Fruit fly (Drosophila melanogaster) whole organism, prepupa: ENCODE measurements around the gene eIF3a.

Experiments used
- Blimp-1 ChIP-seq: fragments of 200-800 bp; sonication (Bioruptor generic); optimal IDR thresholded peaks from 3 replicates; lab custom pipeline; 2017; ENCODE audit warnings: missing biosample characterization, missing genetic modification characterization, mild to moderate bottlenecking, moderate library complexity, missing genetic modification reagents
- CG10631 ChIP-seq: fragments of 200-800 bp; sonication (Bioruptor generic); optimal IDR thresholded peaks from 2 replicates; lab custom pipeline; 2016; ENCODE audit warnings: missing biosample characterization, missing genetic modification characterization
- CG10669 ChIP-seq: fragments of 200-800 bp; sonication (Bioruptor generic); optimal IDR thresholded peaks from 3 replicates; lab custom pipeline; 2018; ENCODE audit warnings: missing biosample characterization, mild to moderate bottlenecking, missing genetic modification characterization, moderate library complexity
- CG11294 ChIP-seq: fragments of 200-800 bp; sonication (Bioruptor generic); IDR thresholded peaks from 2 replicates; pipeline ENCODE4 v1.3.6; 2022; ENCODE audit warnings: missing biosample characterization, missing genetic modification characterization
- CG11762 ChIP-seq: fragments of 200-800 bp; sonication (Bioruptor generic); optimal IDR thresholded peaks from 3 replicates; lab custom pipeline; 2016; ENCODE audit warnings: missing biosample characterization, missing genetic modification characterization; ENCODE audit not compliant: insufficient read depth
- CG11902 ChIP-seq: fragments of 200-800 bp; sonication (Bioruptor generic); optimal IDR thresholded peaks from 3 replicates; lab custom pipeline; 2016; ENCODE audit warnings: missing biosample characterization, missing genetic modification characterization
- CG15336 ChIP-seq: fragments of 200-800 bp; sonication (Bioruptor generic); IDR thresholded peaks from 2 replicates; pipeline ENCODE4 v1.3.6; 2022; ENCODE audit warnings: missing biosample characterization, missing genetic modification characterization
- CG1621 ChIP-seq: fragments of 200-800 bp; sonication (Bioruptor generic); optimal IDR thresholded peaks from 3 replicates; lab custom pipeline; 2018; ENCODE audit warnings: missing biosample characterization, mild to moderate bottlenecking, missing genetic modification characterization
- CG16779 ChIP-seq: fragments of 200-800 bp; sonication (Bioruptor generic); optimal IDR thresholded peaks from 3 replicates; lab custom pipeline; 2017; ENCODE audit warnings: missing biosample characterization, mild to moderate bottlenecking, missing genetic modification characterization
- CG3032 ChIP-seq: fragments of 200-800 bp; optimal IDR thresholded peaks from 2 replicates; lab custom pipeline; 2019; ENCODE audit warnings: missing biosample characterization, mild to moderate bottlenecking, missing genetic modification characterization, moderate library complexity
- CG31627 ChIP-seq: fragments of 200-800 bp; sonication (Bioruptor generic); optimal IDR thresholded peaks from 3 replicates; lab custom pipeline; 2016; ENCODE audit warnings: missing biosample characterization, missing genetic modification characterization
- CG34406 ChIP-seq: fragments of 200-800 bp; sonication (Bioruptor generic); optimal IDR thresholded peaks from 3 replicates; lab custom pipeline; 2016; ENCODE audit warnings: missing biosample characterization, missing genetic modification characterization
- CG4318 ChIP-seq: fragments of 200-800 bp; sonication (Bioruptor generic); optimal IDR thresholded peaks from 3 replicates; lab custom pipeline; 2017; ENCODE audit warnings: missing biosample characterization, mild to moderate bottlenecking, missing genetic modification characterization
- CG6276 ChIP-seq: fragments of 200-800 bp; sonication (Bioruptor generic); optimal IDR thresholded peaks from 2 replicates; lab custom pipeline; 2017; ENCODE audit warnings: missing biosample characterization, mild to moderate bottlenecking, missing genetic modification characterization
- CG6792 ChIP-seq: fragments of 200-800 bp; sonication (Bioruptor generic); optimal IDR thresholded peaks from 3 replicates; lab custom pipeline; 2016; ENCODE audit warnings: missing biosample characterization, missing genetic modification characterization
- CG6808 ChIP-seq: fragments of 200-800 bp; sonication (Bioruptor generic); optimal IDR thresholded peaks from 3 replicates; lab custom pipeline; 2017; ENCODE audit warnings: missing biosample characterization, missing genetic modification characterization, mild to moderate bottlenecking, moderate library complexity, missing genetic modification reagents
- CG6854 ChIP-seq: fragments of 200-800 bp; sonication (Bioruptor generic); optimal IDR thresholded peaks from 2 replicates; lab custom pipeline; 2017; ENCODE audit warnings: missing biosample characterization, mild to moderate bottlenecking, missing genetic modification characterization
- CG8119 ChIP-seq: fragments of 200-800 bp; sonication (Bioruptor generic); IDR thresholded peaks from 3 replicates; pipeline ENCODE4 v1.3.6; 2022; ENCODE audit warnings: missing biosample characterization, missing genetic modification characterization
- CG8319 ChIP-seq: fragments of 200-800 bp; sonication (Bioruptor generic); optimal IDR thresholded peaks from 3 replicates; lab custom pipeline; 2016; ENCODE audit warnings: missing biosample characterization, missing genetic modification characterization
- CG8632 ChIP-seq: fragments of 200-800 bp; sonication (Bioruptor generic); optimal IDR thresholded peaks from 3 replicates; lab custom pipeline; 2016; ENCODE audit warnings: missing biosample characterization, missing genetic modification characterization
- CG9139 ChIP-seq: fragments of 200-800 bp; sonication (Bioruptor generic); optimal IDR thresholded peaks from 3 replicates; lab custom pipeline; 2017; ENCODE audit warnings: missing biosample characterization, mild to moderate bottlenecking, missing genetic modification characterization
- Ets21C ChIP-seq: fragments of 200-800 bp; sonication (Bioruptor generic); optimal IDR thresholded peaks from 3 replicates; lab custom pipeline; 2016; ENCODE audit warnings: missing biosample characterization, missing genetic modification characterization
- Ets96B ChIP-seq: fragments of 200-800 bp; optimal IDR thresholded peaks from 2 replicates; lab custom pipeline; 2019; ENCODE audit warnings: missing biosample characterization, mild to moderate bottlenecking, missing genetic modification characterization, moderate library complexity
- Gug ChIP-seq: fragments of 200-800 bp; sonication (Bioruptor generic); IDR thresholded peaks from 2 replicates; pipeline ENCODE4 v1.3.6; 2022; ENCODE audit warnings: missing biosample characterization, missing genetic modification characterization
- Hr38 ChIP-seq: sonication (Bioruptor generic); optimal IDR thresholded peaks from 2 replicates; lab custom pipeline; 2016; ENCODE audit warnings: missing biosample characterization, missing genetic modification characterization
- Hr39 ChIP-seq: fragments of 200-800 bp; sonication (Bioruptor generic); optimal IDR thresholded peaks from 2 replicates; lab custom pipeline; 2016; ENCODE audit warnings: missing biosample characterization, missing genetic modification characterization
- Hr4 ChIP-seq: fragments of 200-800 bp; sonication (Bioruptor generic); optimal IDR thresholded peaks from 3 replicates; lab custom pipeline; 2016; ENCODE audit warnings: missing biosample characterization, missing genetic modification characterization
- Lpt ChIP-seq: fragments of 200-800 bp; sonication (Bioruptor generic); optimal IDR thresholded peaks from 3 replicates; lab custom pipeline; 2016; ENCODE audit warnings: missing biosample characterization, missing genetic modification characterization
- Met ChIP-seq: fragments of 200-800 bp; sonication (Bioruptor generic); optimal IDR thresholded peaks from 3 replicates; lab custom pipeline; 2016; ENCODE audit warnings: missing biosample characterization, missing genetic modification characterization
- OdsH ChIP-seq: fragments of 200-800 bp; sonication (Bioruptor generic); optimal IDR thresholded peaks from 3 replicates; lab custom pipeline; 2016; ENCODE audit warnings: missing biosample characterization, missing genetic modification characterization
- Smox ChIP-seq: fragments of 200-800 bp; sonication (Bioruptor generic); optimal IDR thresholded peaks from 3 replicates; lab custom pipeline; 2016; ENCODE audit warnings: missing biosample characterization, missing genetic modification characterization
- Sox102F ChIP-seq: fragments of 200-800 bp; sonication (Bioruptor generic); optimal IDR thresholded peaks from 2 replicates; lab custom pipeline; 2016; ENCODE audit warnings: missing biosample characterization, mild to moderate bottlenecking, missing genetic modification characterization
- Sox14 ChIP-seq: fragments of 200-800 bp; sonication (Bioruptor generic); optimal IDR thresholded peaks from 3 replicates; lab custom pipeline; 2016; ENCODE audit warnings: missing biosample characterization, missing genetic modification characterization
- Sox15 ChIP-seq: fragments of 200-800 bp; sonication (Bioruptor generic); optimal IDR thresholded peaks from 3 replicates; lab custom pipeline; 2016; ENCODE audit warnings: missing biosample characterization, missing genetic modification characterization
- achi ChIP-seq: fragments of 200-800 bp; sonication (Bioruptor generic); optimal IDR thresholded peaks from 3 replicates; lab custom pipeline; 2016; ENCODE audit warnings: missing biosample characterization, missing genetic modification characterization
- acj6 ChIP-seq: fragments of 200-800 bp; sonication (Bioruptor generic); optimal IDR thresholded peaks from 3 replicates; lab custom pipeline; 2016; ENCODE audit warnings: missing biosample characterization, missing genetic modification characterization
- cyc ChIP-seq: fragments of 200-800 bp; sonication (Bioruptor generic); optimal IDR thresholded peaks from 3 replicates; lab custom pipeline; 2016; ENCODE audit warnings: missing biosample characterization, missing genetic modification characterization
- dac ChIP-seq: fragments of 200-800 bp; sonication (Bioruptor generic); optimal IDR thresholded peaks from 2 replicates; lab custom pipeline; 2017; ENCODE audit warnings: missing biosample characterization, mild to moderate bottlenecking, missing genetic modification characterization
- eg ChIP-seq: fragments of 200-800 bp; sonication (Bioruptor generic); IDR thresholded peaks from 3 replicates; pipeline ENCODE4 v1.3.6; 2022; ENCODE audit warnings: missing biosample characterization, missing genetic modification characterization
- esn ChIP-seq: fragments of 200-800 bp; sonication (Bioruptor generic); optimal IDR thresholded peaks from 2 replicates; lab custom pipeline; 2016; ENCODE audit warnings: missing biosample characterization, mild to moderate bottlenecking, missing genetic modification characterization, moderate library complexity
- fkh ChIP-seq: fragments of 200-800 bp; sonication (Bioruptor generic); optimal IDR thresholded peaks from 3 replicates; lab custom pipeline; 2017; ENCODE audit warnings: missing biosample characterization, mild to moderate bottlenecking, missing genetic modification characterization, moderate library complexity
- net ChIP-seq: fragments of 200-800 bp; sonication (Bioruptor generic); optimal IDR thresholded peaks from 3 replicates; lab custom pipeline; 2016; ENCODE audit warnings: missing biosample characterization, missing genetic modification characterization
- pdm3 ChIP-seq: fragments of 200-800 bp; sonication (Bioruptor generic); optimal IDR thresholded peaks from 3 replicates; lab custom pipeline; 2016; ENCODE audit warnings: missing biosample characterization, missing genetic modification characterization
- salr ChIP-seq, 2 experiments: fragments of 200-800 bp; sonication (Bioruptor generic); optimal IDR thresholded peaks; 3 replicates each; lab custom pipeline; 2016 to 2018; ENCODE audit warnings: missing biosample characterization in 2 of 2, missing genetic modification characterization in 2 of 2, mild to moderate bottlenecking in 1 of 2
- spab ChIP-seq: fragments of 200-800 bp; sonication (Bioruptor generic); optimal IDR thresholded peaks from 2 replicates; lab custom pipeline; 2017; ENCODE audit warnings: missing biosample characterization, mild to moderate bottlenecking, missing genetic modification characterization, missing genetic modification reagents
- ss ChIP-seq, 2 experiments: fragments of 200-800 bp; sonication (Bioruptor generic); optimal IDR thresholded peaks; 2 replicates in 1 of 2; 3 replicates in 1 of 2; lab custom pipeline; 2017 to 2018; ENCODE audit warnings: mild to moderate bottlenecking in 2 of 2, missing biosample characterization in 2 of 2, missing genetic modification characterization in 2 of 2, moderate library complexity in 1 of 2
- topi ChIP-seq: fragments of 200-800 bp; sonication (Bioruptor generic); optimal IDR thresholded peaks from 3 replicates; lab custom pipeline; 2016; ENCODE audit warnings: missing biosample characterization, missing genetic modification characterization
- vri ChIP-seq: fragments of 200-800 bp; sonication (Bioruptor generic); optimal IDR thresholded peaks from 3 replicates; lab custom pipeline; 2016; ENCODE audit warnings: missing biosample characterization, mild to moderate bottlenecking, missing genetic modification characterization

Gene eIF3a

DNA sequence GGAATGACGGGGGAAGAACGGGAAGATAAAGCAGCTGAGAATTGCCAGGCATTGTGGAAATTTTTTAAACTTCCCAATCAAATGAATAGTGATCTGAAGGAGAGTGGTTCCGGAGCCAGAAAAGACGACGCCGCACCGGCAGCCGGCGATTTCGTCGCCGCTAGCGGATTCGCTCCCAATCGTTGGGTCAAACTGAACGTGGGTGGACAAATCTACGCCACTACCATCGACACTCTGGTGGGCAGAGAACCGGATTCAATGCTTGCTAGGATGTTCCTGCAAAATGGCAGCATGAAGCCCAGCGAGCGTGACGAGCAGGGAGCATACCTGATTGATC is 33.2 kb downstream of the eIF3a start, which contains the start of gene CG14647:
CG14647 (plus strand) TSS at position 14 of the 337 bp plus-strand sequence.
- no peak for TF ChIP-seq CG16779
- no peak for TF ChIP-seq Sox15 (GFP tag; lab: Kevin White, UChicago)
- no peak for TF ChIP-seq pdm3 (GFP tag; lab: Kevin White, UChicago)
- TF ChIP-seq CG10669 (GFP tag; lab: Kevin White, UChicago) = no peak
- no peak for TF ChIP-seq CG1621 (tag; lab: Kevin White, UChicago)
- TF ChIP-seq net (GFP tag; lab: Kevin White, UChicago) = no peak
- TF ChIP-seq Sox102F (GFP tag; lab: Kevin White, UChicago) = no peak
- TF ChIP-seq CG6792 (GFP tag; lab: Kevin White, UChicago) = no peak
- no peak for TF ChIP-seq CG9139
- no peak for TF ChIP-seq fkh (GFP tag; lab: Kevin White, UChicago)
- TF ChIP-seq CG6808 (GFP tag; lab: Kevin White, UChicago) = no peak
- TF ChIP-seq cyc (GFP tag; lab: Kevin White, UChicago) = no peak
- no peak for TF ChIP-seq Sox14 (GFP tag; lab: Kevin White, UChicago)
- TF ChIP-seq CG8119 (GFP tag; lab: Robert Waterston, UW) = no peak
- TF ChIP-seq CG10631 = no peak
- TF ChIP-seq Met = no peak
- no peak for TF ChIP-seq acj6 (GFP tag; lab: Kevin White, UChicago)

DNA sequence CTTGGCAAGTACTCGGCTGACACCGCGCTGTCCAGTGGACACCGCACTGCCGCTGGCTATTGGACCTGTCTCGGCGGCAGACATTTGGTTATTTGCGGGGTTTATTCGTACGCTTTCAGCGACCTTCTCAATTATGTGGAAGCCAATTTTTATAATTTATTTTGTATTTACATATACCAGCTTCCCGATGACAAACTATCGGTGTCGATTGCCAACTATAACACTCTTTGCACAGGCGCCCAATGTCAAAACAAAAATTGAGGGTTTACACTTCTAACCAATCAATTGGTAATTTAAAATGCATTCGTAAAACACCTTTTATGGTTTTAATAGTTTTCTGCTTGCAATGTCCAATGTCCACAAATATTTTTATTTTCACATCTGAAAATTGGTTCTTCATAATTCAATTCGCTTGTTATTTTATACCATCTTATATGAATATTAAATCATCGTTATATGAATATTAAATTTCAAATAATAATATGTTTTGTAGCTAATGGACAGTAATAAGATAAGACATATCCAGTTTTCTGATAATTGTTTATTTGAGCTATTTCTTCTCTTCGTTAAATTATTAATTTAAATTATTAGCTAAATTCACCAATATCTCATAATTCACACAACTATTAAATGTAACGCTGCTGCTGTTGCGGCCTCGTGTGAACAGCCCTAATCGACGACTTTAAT is 33.7 kb downstream of the eIF3a start:
- TF ChIP-seq esn (GFP tag; lab: Kevin White, UChicago) = peak; percentile 2
- TF ChIP-seq dac = no peak
- no peak for TF ChIP-seq CG11294 (GFP tag; lab: Robert Waterston, UW)
- peak; percentile 2 for TF ChIP-seq Blimp-1 (GFP tag; lab: Kevin White, UChicago)
- TF ChIP-seq spab (GFP tag; lab: Kevin White, UChicago) = no peak
- peak; percentile 9 for TF ChIP-seq Hr4 (GFP tag; lab: Kevin White, UChicago)
- TF ChIP-seq acj6 (GFP tag; lab: Kevin White, UChicago) = peak; percentile 45
- TF ChIP-seq Hr38 (GFP tag; lab: Kevin White, UChicago) = no peak
- TF ChIP-seq Met = peak; percentile 28
- peak; percentile 37 for TF ChIP-seq OdsH
- peak; percentile 66 for TF ChIP-seq fkh (GFP tag; lab: Kevin White, UChicago)
- peak; percentile 30 for TF ChIP-seq Hr39 (GFP tag; lab: Kevin White, UChicago)
- TF ChIP-seq CG1621 (tag; lab: Kevin White, UChicago) = no peak
- TF ChIP-seq Smox (GFP tag; lab: Kevin White, UChicago) = no peak
- peak; percentile 7 for TF ChIP-seq Ets96B
- peak; percentile 40 for TF ChIP-seq pdm3 (GFP tag; lab: Kevin White, UChicago)
- peak in 1 of 2 experiments; percentile 52 for TF ChIP-seq salr (GFP tag; optimal IDR thresholded peaks at IDR 0.05; lab: Kevin White, UChicago)
- TF ChIP-seq eg (GFP tag; lab: Robert Waterston, UW) = peak; percentile 23; the same call in 1 of the 3 replicates
- TF ChIP-seq CG15336 (GFP tag; lab: Robert Waterston, UW) = no peak
- TF ChIP-seq CG6276 (GFP tag; lab: Kevin White, UChicago) = no peak
- peak; percentile 47 for TF ChIP-seq CG31627 (GFP tag; lab: Kevin White, UChicago)
- no peak for TF ChIP-seq CG10669 (GFP tag; lab: Kevin White, UChicago)
- TF ChIP-seq CG11762 = no peak
- peak; percentile 40 for TF ChIP-seq CG3032 (tag; lab: Kevin White, UChicago)
- peak; percentile 5 for TF ChIP-seq Lpt (GFP tag; lab: Kevin White, UChicago)
- TF ChIP-seq CG4318 (GFP tag; lab: Kevin White, UChicago) = peak; percentile 29
- TF ChIP-seq Gug (GFP tag; lab: Robert Waterston, UW) = no peak
- no peak for TF ChIP-seq CG6854 (GFP tag; lab: Kevin White, UChicago)
- TF ChIP-seq Sox14 (GFP tag; lab: Kevin White, UChicago) = no peak
- no peak for TF ChIP-seq CG8319 (GFP tag; lab: Kevin White, UChicago)
- TF ChIP-seq CG8119 (GFP tag; lab: Robert Waterston, UW) = no peak
- TF ChIP-seq vri = no peak
- peak in 1 of 2 experiments; percentile 51 for TF ChIP-seq ss (GFP tag; optimal IDR thresholded peaks at IDR 0.05; lab: Kevin White, UChicago)
- TF ChIP-seq CG6808 (GFP tag; lab: Kevin White, UChicago) = no peak
- TF ChIP-seq achi (GFP tag; lab: Kevin White, UChicago) = peak; percentile 33
- TF ChIP-seq Sox15 (GFP tag; lab: Kevin White, UChicago) = peak; percentile 19
- TF ChIP-seq CG11902 (GFP tag; lab: Kevin White, UChicago) = no peak
- peak; percentile 5 for TF ChIP-seq topi (GFP tag; lab: Kevin White, UChicago)
- TF ChIP-seq CG34406 (GFP tag; lab: Kevin White, UChicago) = no peak
- peak; percentile 32 for TF ChIP-seq Ets21C (GFP tag; lab: Kevin White, UChicago)
- peak; percentile 7 for TF ChIP-seq CG8632 (GFP tag; lab: Kevin White, UChicago)
